Fruit fly (Drosophila melanogaster) whole organism, prepupa: ENCODE data around the gene CG33108.

ENCODE experiments used
- Blimp-1 ChIP-seq: fragments of 200-800 bp; sonication (Bioruptor generic); optimal IDR thresholded peaks from 3 replicates; lab custom pipeline; 2017; ENCODE audit warnings: missing biosample characterization, missing genetic modification characterization, mild to moderate bottlenecking, moderate library complexity, missing genetic modification reagents
- CG10669 ChIP-seq: fragments of 200-800 bp; sonication (Bioruptor generic); optimal IDR thresholded peaks from 3 replicates; lab custom pipeline; 2018; ENCODE audit warnings: missing biosample characterization, mild to moderate bottlenecking, missing genetic modification characterization, moderate library complexity
- CG11762 ChIP-seq: fragments of 200-800 bp; sonication (Bioruptor generic); optimal IDR thresholded peaks from 3 replicates; lab custom pipeline; 2016; ENCODE audit warnings: missing biosample characterization, missing genetic modification characterization; ENCODE audit not compliant: insufficient read depth
- CG11902 ChIP-seq: fragments of 200-800 bp; sonication (Bioruptor generic); optimal IDR thresholded peaks from 3 replicates; lab custom pipeline; 2016; ENCODE audit warnings: missing biosample characterization, missing genetic modification characterization
- CG1621 ChIP-seq: fragments of 200-800 bp; sonication (Bioruptor generic); optimal IDR thresholded peaks from 3 replicates; lab custom pipeline; 2018; ENCODE audit warnings: missing biosample characterization, mild to moderate bottlenecking, missing genetic modification characterization
- CG16779 ChIP-seq: fragments of 200-800 bp; sonication (Bioruptor generic); optimal IDR thresholded peaks from 3 replicates; lab custom pipeline; 2017; ENCODE audit warnings: missing biosample characterization, mild to moderate bottlenecking, missing genetic modification characterization
- CG3032 ChIP-seq: fragments of 200-800 bp; optimal IDR thresholded peaks from 2 replicates; lab custom pipeline; 2019; ENCODE audit warnings: missing biosample characterization, mild to moderate bottlenecking, missing genetic modification characterization, moderate library complexity
- CG32006 ChIP-seq: fragments of 200-800 bp; sonication (Bioruptor generic); optimal IDR thresholded peaks from 3 replicates; lab custom pipeline; 2017; ENCODE audit warnings: missing biosample characterization, mild to moderate bottlenecking, missing genetic modification characterization
- CG34406 ChIP-seq: fragments of 200-800 bp; sonication (Bioruptor generic); optimal IDR thresholded peaks from 3 replicates; lab custom pipeline; 2016; ENCODE audit warnings: missing biosample characterization, missing genetic modification characterization
- CG3919 ChIP-seq: fragments of 200-800 bp; sonication (Bioruptor generic); optimal IDR thresholded peaks from 3 replicates; lab custom pipeline; 2016; ENCODE audit warnings: missing biosample characterization, missing genetic modification characterization
- CG6163 ChIP-seq: fragments of 200-800 bp; sonication (Bioruptor generic); IDR thresholded peaks from 3 replicates; pipeline ENCODE4 v1.3.6; 2022; ENCODE audit warnings: missing biosample characterization, missing genetic modification characterization
- CG6276 ChIP-seq: fragments of 200-800 bp; sonication (Bioruptor generic); optimal IDR thresholded peaks from 2 replicates; lab custom pipeline; 2017; ENCODE audit warnings: missing biosample characterization, mild to moderate bottlenecking, missing genetic modification characterization
- CG6792 ChIP-seq: fragments of 200-800 bp; sonication (Bioruptor generic); optimal IDR thresholded peaks from 3 replicates; lab custom pipeline; 2016; ENCODE audit warnings: missing biosample characterization, missing genetic modification characterization
- CG6808 ChIP-seq: fragments of 200-800 bp; sonication (Bioruptor generic); optimal IDR thresholded peaks from 3 replicates; lab custom pipeline; 2017; ENCODE audit warnings: missing biosample characterization, missing genetic modification characterization, mild to moderate bottlenecking, moderate library complexity, missing genetic modification reagents
- CG6854 ChIP-seq: fragments of 200-800 bp; sonication (Bioruptor generic); optimal IDR thresholded peaks from 2 replicates; lab custom pipeline; 2017; ENCODE audit warnings: missing biosample characterization, mild to moderate bottlenecking, missing genetic modification characterization
- CG7368 ChIP-seq: fragments of 200-800 bp; sonication (Bioruptor generic); optimal IDR thresholded peaks from 3 replicates; lab custom pipeline; 2016; ENCODE audit warnings: missing biosample characterization, missing genetic modification characterization
- CG8119 ChIP-seq: fragments of 200-800 bp; sonication (Bioruptor generic); IDR thresholded peaks from 3 replicates; pipeline ENCODE4 v1.3.6; 2022; ENCODE audit warnings: missing biosample characterization, missing genetic modification characterization
- CG8632 ChIP-seq: fragments of 200-800 bp; sonication (Bioruptor generic); optimal IDR thresholded peaks from 3 replicates; lab custom pipeline; 2016; ENCODE audit warnings: missing biosample characterization, missing genetic modification characterization
- Eip93F ChIP-seq: fragments of 200-800 bp; sonication (Bioruptor generic); optimal IDR thresholded peaks from 2 replicates; lab custom pipeline; 2016; ENCODE audit warnings: missing biosample characterization, mild to moderate bottlenecking, missing genetic modification characterization
- Ets21C ChIP-seq: fragments of 200-800 bp; sonication (Bioruptor generic); optimal IDR thresholded peaks from 3 replicates; lab custom pipeline; 2016; ENCODE audit warnings: missing biosample characterization, missing genetic modification characterization
- Ets96B ChIP-seq: fragments of 200-800 bp; optimal IDR thresholded peaks from 2 replicates; lab custom pipeline; 2019; ENCODE audit warnings: missing biosample characterization, mild to moderate bottlenecking, missing genetic modification characterization, moderate library complexity
- Hr38 ChIP-seq: sonication (Bioruptor generic); optimal IDR thresholded peaks from 2 replicates; lab custom pipeline; 2016; ENCODE audit warnings: missing biosample characterization, missing genetic modification characterization
- Hr39 ChIP-seq: fragments of 200-800 bp; sonication (Bioruptor generic); optimal IDR thresholded peaks from 2 replicates; lab custom pipeline; 2016; ENCODE audit warnings: missing biosample characterization, missing genetic modification characterization
- Hr4 ChIP-seq: fragments of 200-800 bp; sonication (Bioruptor generic); optimal IDR thresholded peaks from 3 replicates; lab custom pipeline; 2016; ENCODE audit warnings: missing biosample characterization, missing genetic modification characterization
- Lpt ChIP-seq: fragments of 200-800 bp; sonication (Bioruptor generic); optimal IDR thresholded peaks from 3 replicates; lab custom pipeline; 2016; ENCODE audit warnings: missing biosample characterization, missing genetic modification characterization
- OdsH ChIP-seq: fragments of 200-800 bp; sonication (Bioruptor generic); optimal IDR thresholded peaks from 3 replicates; lab custom pipeline; 2016; ENCODE audit warnings: missing biosample characterization, missing genetic modification characterization
- Smox ChIP-seq: fragments of 200-800 bp; sonication (Bioruptor generic); optimal IDR thresholded peaks from 3 replicates; lab custom pipeline; 2016; ENCODE audit warnings: missing biosample characterization, missing genetic modification characterization
- Sox102F ChIP-seq: fragments of 200-800 bp; sonication (Bioruptor generic); optimal IDR thresholded peaks from 2 replicates; lab custom pipeline; 2016; ENCODE audit warnings: missing biosample characterization, mild to moderate bottlenecking, missing genetic modification characterization
- achi ChIP-seq: fragments of 200-800 bp; sonication (Bioruptor generic); optimal IDR thresholded peaks from 3 replicates; lab custom pipeline; 2016; ENCODE audit warnings: missing biosample characterization, missing genetic modification characterization
- acj6 ChIP-seq: fragments of 200-800 bp; sonication (Bioruptor generic); optimal IDR thresholded peaks from 3 replicates; lab custom pipeline; 2016; ENCODE audit warnings: missing biosample characterization, missing genetic modification characterization
- dac ChIP-seq: fragments of 200-800 bp; sonication (Bioruptor generic); optimal IDR thresholded peaks from 2 replicates; lab custom pipeline; 2017; ENCODE audit warnings: missing biosample characterization, mild to moderate bottlenecking, missing genetic modification characterization
- dsx ChIP-seq: fragments of 200-800 bp; optimal IDR thresholded peaks from 3 replicates; lab custom pipeline; 2019; ENCODE audit warnings: missing biosample characterization, mild to moderate bottlenecking, missing genetic modification characterization, moderate library complexity; ENCODE audit not compliant: poor library complexity, severe bottlenecking
- eg ChIP-seq: fragments of 200-800 bp; sonication (Bioruptor generic); IDR thresholded peaks from 3 replicates; pipeline ENCODE4 v1.3.6; 2022; ENCODE audit warnings: missing biosample characterization, missing genetic modification characterization
- esn ChIP-seq: fragments of 200-800 bp; sonication (Bioruptor generic); optimal IDR thresholded peaks from 2 replicates; lab custom pipeline; 2016; ENCODE audit warnings: missing biosample characterization, mild to moderate bottlenecking, missing genetic modification characterization, moderate library complexity
- fd59A ChIP-seq: fragments of 200-800 bp; sonication (Bioruptor generic); optimal IDR thresholded peaks from 2 replicates; lab custom pipeline; 2017; ENCODE audit warnings: missing biosample characterization, mild to moderate bottlenecking, missing genetic modification characterization, missing genetic modification reagents
- fkh ChIP-seq: fragments of 200-800 bp; sonication (Bioruptor generic); optimal IDR thresholded peaks from 3 replicates; lab custom pipeline; 2017; ENCODE audit warnings: missing biosample characterization, mild to moderate bottlenecking, missing genetic modification characterization, moderate library complexity
- lz ChIP-seq: fragments of 200-800 bp; sonication (Bioruptor generic); optimal IDR thresholded peaks from 3 replicates; lab custom pipeline; 2016; ENCODE audit warnings: missing biosample characterization, missing genetic modification characterization
- net ChIP-seq: fragments of 200-800 bp; sonication (Bioruptor generic); optimal IDR thresholded peaks from 3 replicates; lab custom pipeline; 2016; ENCODE audit warnings: missing biosample characterization, missing genetic modification characterization
- pdm3 ChIP-seq: fragments of 200-800 bp; sonication (Bioruptor generic); optimal IDR thresholded peaks from 3 replicates; lab custom pipeline; 2016; ENCODE audit warnings: missing biosample characterization, missing genetic modification characterization
- spab ChIP-seq: fragments of 200-800 bp; sonication (Bioruptor generic); optimal IDR thresholded peaks from 2 replicates; lab custom pipeline; 2017; ENCODE audit warnings: missing biosample characterization, mild to moderate bottlenecking, missing genetic modification characterization, missing genetic modification reagents
- ss ChIP-seq, 2 experiments: fragments of 200-800 bp; sonication (Bioruptor generic); optimal IDR thresholded peaks; 2 replicates in 1 of 2; 3 replicates in 1 of 2; lab custom pipeline; 2017 to 2018; ENCODE audit warnings: mild to moderate bottlenecking in 2 of 2, missing biosample characterization in 2 of 2, missing genetic modification characterization in 2 of 2, moderate library complexity in 1 of 2
- topi ChIP-seq: fragments of 200-800 bp; sonication (Bioruptor generic); optimal IDR thresholded peaks from 3 replicates; lab custom pipeline; 2016; ENCODE audit warnings: missing biosample characterization, missing genetic modification characterization

The CG33108 gene

dm6 chr3R:23995460-23995859 is at the start of gene CG33108:
Gene CG33108, plus strand, starts transcription at chr3R:23995659.
- TF ChIP-seq Lpt (GFP tag; lab: Kevin White, UChicago), result no peak
- peak; percentile 55 for TF ChIP-seq fkh

dm6 chr3R:23947002-23947401 is 48.5 kb upstream of the CG33108 start:
- TF ChIP-seq fd59A (GFP tag; lab: Kevin White, UChicago), result no peak
- TF ChIP-seq fkh, result peak; percentile 88
- no peak for TF ChIP-seq CG11902

- TF ChIP-seq eg (GFP tag; lab: Robert Waterston, UW) (no peak), CG16779 (tag; lab: Kevin White, UChicago) (no peak), Ets21C (GFP tag; lab: Kevin White, UChicago) (no peak), lz (GFP tag; lab: Kevin White, UChicago) (no peak), acj6 (GFP tag; lab: Kevin White, UChicago) (no peak), Smox (GFP tag; lab: Kevin White, UChicago) (no peak), Sox102F (GFP tag; lab: Kevin White, UChicago) (no peak), dsx (GFP tag; lab: Kevin White, UChicago) (no peak), CG11762 (GFP tag; lab: Kevin White, UChicago) (no peak), CG32006 (GFP tag; lab: Kevin White, UChicago) (no peak), CG1621 (tag; lab: Kevin White, UChicago) (no peak), spab (no peak), Eip93F (GFP tag; lab: Kevin White, UChicago) (no peak), CG6808 (GFP tag; lab: Kevin White, UChicago) (no peak), Lpt (GFP tag; lab: Kevin White, UChicago) (no peak), CG3032 (tag; lab: Kevin White, UChicago) (no peak), Ets96B (tag; lab: Kevin White, UChicago) (no peak), esn (GFP tag; lab: Kevin White, UChicago) (no peak), achi (no peak), OdsH (no peak)
Observed at dm6 chr3R:23948324-23948465, 47.3 kb upstream of the CG33108 start, which contains the start of gene CG12268. Gene CG12268, minus strand, starts transcription at chr3R:23948424.

- TF ChIP-seq CG11902 (peak; percentile 94), CG3919 (GFP tag; lab: Kevin White, UChicago) (peak; percentile 96), Blimp-1 (GFP tag; lab: Kevin White, UChicago) (peak; percentile 67), Ets96B (tag; lab: Kevin White, UChicago) (peak; percentile 98), fkh (no peak), Hr38 (GFP tag; lab: Kevin White, UChicago) (no peak), CG6163 (GFP tag; lab: Robert Waterston, UW) (peak; percentile 87), CG3032 (tag; lab: Kevin White, UChicago) (peak; percentile 98), CG8119 (GFP tag; lab: Robert Waterston, UW) (peak; percentile 93), acj6 (GFP tag; lab: Kevin White, UChicago) (peak; percentile 95), topi (peak; percentile 96), eg (GFP tag; lab: Robert Waterston, UW) (peak; percentile 78), spab (peak; percentile 97), Sox102F (GFP tag; lab: Kevin White, UChicago) (peak; percentile 93), CG6854 (GFP tag; lab: Kevin White, UChicago) (peak; percentile 81), pdm3 (GFP tag; lab: Kevin White, UChicago) (peak; percentile 96), CG34406 (GFP tag; lab: Kevin White, UChicago) (peak; percentile 95), CG8632 (peak; percentile 94), CG6276 (GFP tag; lab: Kevin White, UChicago) (peak; percentile 89), dac (GFP tag; lab: Kevin White, UChicago) (peak; percentile 73), ss (GFP tag; optimal IDR thresholded peaks at IDR 0.05; lab: Kevin White, UChicago) (peak; percentile 93 to 98), CG10669 (GFP tag; lab: Kevin White, UChicago) (peak; percentile 96), net (GFP tag; lab: Kevin White, UChicago) (peak; percentile 92), Hr39 (GFP tag; lab: Kevin White, UChicago) (peak; percentile 94), CG6792 (GFP tag; lab: Kevin White, UChicago) (peak; percentile 94), esn (GFP tag; lab: Kevin White, UChicago) (peak; percentile 97), Ets21C (GFP tag; lab: Kevin White, UChicago) (peak; percentile 91), Hr4 (GFP tag; lab: Kevin White, UChicago) (peak; percentile 91), CG7368 (GFP tag; lab: Kevin White, UChicago) (peak; percentile 89), CG11762 (GFP tag; lab: Kevin White, UChicago) (peak; percentile 93)
Observed at dm6 chr3R:23948466-23949413, 46.7 kb upstream of the CG33108 start.
